Worm (Caenorhabditis elegans) whole organism, young adult: Measurements from ENCODE around the gene K12H6.2.

Source experiments
- B0336.3 ChIP-seq: fragments of 200-800 bp; sonication (Bioruptor generic); IDR thresholded peaks from 2 replicates; pipeline ENCODE4 v1.3.6; 2022; ENCODE audit warnings: missing genetic modification characterization, missing compliant biosample characterization
- D2030.7 ChIP-seq: fragments of 200-800 bp; sonication (Bioruptor generic); IDR thresholded peaks from 2 replicates; pipeline ENCODE4 v1.3.6; 2022; ENCODE audit warnings: missing genetic modification reagents, missing genetic modification characterization, missing compliant biosample characterization
- F37B4.10 ChIP-seq: fragments of 200-800 bp; sonication (Bioruptor generic); IDR thresholded peaks from 2 replicates; pipeline ENCODE4 v1.3.6; 2022; ENCODE audit warnings: missing genetic modification characterization, missing compliant biosample characterization
- F49E8.2 ChIP-seq: sonication (generic microtip); optimal IDR thresholded peaks from 3 replicates; lab custom pipeline; 2017; ENCODE audit warnings: missing genetic modification characterization, mild to moderate bottlenecking, missing compliant biosample characterization, antibody characterized with exemption, moderate library complexity; ENCODE audit not compliant: insufficient read depth
- F52B5.7 ChIP-seq: sonication (generic microtip); optimal IDR thresholded peaks from 2 replicates; lab custom pipeline; 2016; ENCODE audit warnings: mild to moderate bottlenecking, missing genetic modification characterization, missing compliant biosample characterization
- K12H6.12 ChIP-seq: fragments of 200-800 bp; sonication (Bioruptor generic); optimal IDR thresholded peaks from 2 replicates; lab custom pipeline; 2018; ENCODE audit warnings: mild to moderate bottlenecking, missing genetic modification characterization, missing compliant biosample characterization
- Y53F4B.3 ChIP-seq: fragments of 200-800 bp; sonication (Bioruptor generic); IDR thresholded peaks from 2 replicates; pipeline ENCODE4 v1.3.6; 2022; ENCODE audit warnings: missing genetic modification reagents, missing genetic modification characterization, missing compliant biosample characterization
- Y53G8AR.9 ChIP-seq: fragments of 200-800 bp; sonication (Bioruptor generic); conservative IDR thresholded peaks from 2 replicates; pipeline ENCODE4 v1.3.6; 2022; ENCODE audit warnings: missing genetic modification reagents, missing genetic modification characterization, missing compliant biosample characterization
- Y67H2A.10 ChIP-seq: fragments of 200-800 bp; sonication (Bioruptor generic); conservative IDR thresholded peaks from 2 replicates; pipeline ENCODE4 v1.3.6; 2022; ENCODE audit warnings: missing genetic modification reagents, missing genetic modification characterization, missing compliant biosample characterization
- Y79H2A.3 ChIP-seq: fragments of 200-800 bp; sonication (Bioruptor generic); conservative IDR thresholded peaks from 2 replicates; pipeline ENCODE4 v1.3.6; 2022; ENCODE audit warnings: missing genetic modification reagents, missing genetic modification characterization, missing compliant biosample characterization
- ZK185.1 ChIP-seq: sonication (generic microtip); optimal IDR thresholded peaks from 2 replicates; lab custom pipeline; 2016; ENCODE audit warnings: mild to moderate bottlenecking, missing genetic modification characterization, missing compliant biosample characterization; ENCODE audit not compliant: poor library complexity, severe bottlenecking
- akir-1 ChIP-seq: fragments of 200-800 bp; sonication (Bioruptor generic); optimal IDR thresholded peaks from 2 replicates; lab custom pipeline; 2018; ENCODE audit warnings: mild to moderate bottlenecking, missing genetic modification characterization, moderate library complexity, missing compliant biosample characterization
- ama-1 ChIP-seq, 3 experiments: fragments of 150-350 bp in 1 of 3; sonication (generic microtip) in 2 of 3; optimal IDR thresholded peaks; 2 replicates each; lab custom pipeline; 2014 to 2018; ENCODE audit warnings: missing biosample characterization in 2 of 3, missing genetic modification characterization in 2 of 3, missing genetic modification reagents in 2 of 3
- atf-7 ChIP-seq: sonication (generic microtip); optimal IDR thresholded peaks from 2 replicates; lab custom pipeline; 2017; ENCODE audit warnings: mild to moderate bottlenecking, missing genetic modification characterization, missing compliant biosample characterization
- attf-3 ChIP-seq: fragments of 200-800 bp; sonication (Bioruptor generic); conservative IDR thresholded peaks from 2 replicates; pipeline ENCODE4 v1.3.6; 2022; ENCODE audit warnings: missing genetic modification reagents, missing genetic modification characterization, missing compliant biosample characterization
- bed-2 ChIP-seq: fragments of 200-800 bp; sonication (Bioruptor generic); IDR thresholded peaks from 2 replicates; pipeline ENCODE4 v1.3.6; 2022; ENCODE audit warnings: missing genetic modification reagents, missing genetic modification characterization, missing compliant biosample characterization
- ceh-79 ChIP-seq: sonication (generic microtip); optimal IDR thresholded peaks from 2 replicates; lab custom pipeline; 2017; ENCODE audit warnings: mild to moderate bottlenecking, missing genetic modification characterization, missing compliant biosample characterization
- chd-7 ChIP-seq: sonication (generic microtip); optimal IDR thresholded peaks from 2 replicates; lab custom pipeline; 2016; ENCODE audit warnings: mild to moderate bottlenecking, missing genetic modification characterization, moderate library complexity, missing compliant biosample characterization
- die-1 ChIP-seq: sonication (generic microtip); optimal IDR thresholded peaks from 2 replicates; lab custom pipeline; 2016; ENCODE audit warnings: missing genotype, mild to moderate bottlenecking, missing genetic modification characterization, missing compliant biosample characterization
- dox-1 ChIP-seq: fragments of 200-800 bp; sonication (Bioruptor generic); IDR thresholded peaks from 2 replicates; pipeline ENCODE4 v1.3.6; 2022; ENCODE audit warnings: missing genetic modification reagents, missing genetic modification characterization, missing compliant biosample characterization
- efl-1 ChIP-seq: fragments of 150-350 bp; optimal IDR thresholded peaks from 2 replicates; lab custom pipeline; 2014; ENCODE audit warnings: missing biosample characterization, missing genetic modification reagents, missing genetic modification characterization
- egl-18 ChIP-seq: fragments of 200-800 bp; sonication (Bioruptor generic); IDR thresholded peaks from 2 replicates; pipeline ENCODE4 v1.3.6; 2022; ENCODE audit warnings: missing genetic modification reagents, missing genetic modification characterization, missing compliant biosample characterization
- ets-4 ChIP-seq: fragments of 200-800 bp; sonication (Bioruptor generic); optimal IDR thresholded peaks from 2 replicates; lab custom pipeline; 2018; ENCODE audit warnings: mild to moderate bottlenecking, missing genetic modification characterization, missing compliant biosample characterization
- him-1 ChIP-seq: sonication (generic microtip); optimal IDR thresholded peaks from 2 replicates; lab custom pipeline; 2016; ENCODE audit warnings: missing genotype, missing genetic modification reagents, missing genetic modification characterization, missing compliant biosample characterization
- hlh-12 ChIP-seq: sonication (generic microtip); optimal IDR thresholded peaks from 2 replicates; lab custom pipeline; 2016; ENCODE audit warnings: missing genetic modification characterization, missing compliant biosample characterization
- hmg-20 ChIP-seq: fragments of 200-800 bp; sonication (Bioruptor generic); IDR thresholded peaks from 2 replicates; pipeline ENCODE4 v1.3.6; 2022; ENCODE audit warnings: missing genetic modification reagents, missing genetic modification characterization, missing compliant biosample characterization
- lin-26 ChIP-seq: fragments of 200-800 bp; sonication (Bioruptor generic); IDR thresholded peaks from 2 replicates; pipeline ENCODE4 v1.3.6; 2022; ENCODE audit warnings: missing genetic modification reagents, missing genetic modification characterization, missing compliant biosample characterization
- lin-40 ChIP-seq: sonication (generic microtip); optimal IDR thresholded peaks from 2 replicates; lab custom pipeline; 2016; ENCODE audit warnings: missing genetic modification characterization, mild to moderate bottlenecking, missing compliant biosample characterization, missing genotype, missing genetic modification reagents
- lin-54 ChIP-seq: fragments of 200-800 bp; sonication (Bioruptor generic); optimal IDR thresholded peaks from 2 replicates; lab custom pipeline; 2018; ENCODE audit warnings: mild to moderate bottlenecking, missing genetic modification characterization, missing compliant biosample characterization
- lsy-27 ChIP-seq: sonication (generic microtip); optimal IDR thresholded peaks from 2 replicates; lab custom pipeline; 2017; ENCODE audit warnings: missing genetic modification characterization, mild to moderate bottlenecking, missing compliant biosample characterization, antibody characterized with exemption, missing genotype, borderline replicate concordance; ENCODE audit not compliant: insufficient read depth
- madf-3 ChIP-seq: fragments of 200-800 bp; sonication (Bioruptor generic); IDR thresholded peaks from 2 replicates; pipeline ENCODE4 v1.3.6; 2022; ENCODE audit warnings: missing genetic modification reagents, missing genetic modification characterization, missing compliant biosample characterization
- madf-6 ChIP-seq: fragments of 200-800 bp; sonication (Bioruptor generic); IDR thresholded peaks from 2 replicates; pipeline ENCODE4 v1.3.6; 2022; ENCODE audit warnings: missing genetic modification reagents, missing genetic modification characterization, missing compliant biosample characterization
- nfyb-1 ChIP-seq: fragments of 200-800 bp; sonication (Bioruptor generic); IDR thresholded peaks from 2 replicates; pipeline ENCODE4 v1.3.6; 2022; ENCODE audit warnings: missing genetic modification reagents, missing genetic modification characterization, missing compliant biosample characterization
- nhr-90 ChIP-seq: sonication (generic microtip); optimal IDR thresholded peaks from 2 replicates; lab custom pipeline; 2016; ENCODE audit warnings: missing genotype, mild to moderate bottlenecking, missing genetic modification characterization, missing compliant biosample characterization
- repo-1 ChIP-seq: sonication (generic microtip); optimal IDR thresholded peaks from 2 replicates; lab custom pipeline; 2017; ENCODE audit warnings: mild to moderate bottlenecking, missing genetic modification characterization, missing compliant biosample characterization
- rpc-1 ChIP-seq, 2 experiments: fragments of 150-350 bp in 1 of 2; sonication (generic microtip) in 1 of 2; optimal IDR thresholded peaks; 2 replicates each; lab custom pipeline; 2014 to 2018; ENCODE audit warnings: missing biosample characterization in 1 of 2, missing genetic modification characterization in 1 of 2, missing genetic modification reagents in 1 of 2, missing genotype in 1 of 2
- snpc-1.3 ChIP-seq: sonication (generic microtip); optimal IDR thresholded peaks from 2 replicates; lab custom pipeline; 2017; ENCODE audit warnings: missing genetic modification characterization, mild to moderate bottlenecking, missing compliant biosample characterization, antibody characterized with exemption, moderate library complexity, missing genotype, missing genetic modification reagents; ENCODE audit not compliant: insufficient read depth
- snpc-3.4 ChIP-seq: sonication (generic microtip); optimal IDR thresholded peaks from 2 replicates; lab custom pipeline; 2017; ENCODE audit warnings: missing genetic modification characterization, mild to moderate bottlenecking, missing compliant biosample characterization, antibody characterized with exemption, moderate library complexity, missing genotype, missing genetic modification reagents
- snpc-4 ChIP-seq, 5 experiments: fragments of 150-350 bp in 1 of 5; sonication (generic microtip) in 4 of 5; optimal IDR thresholded peaks; 2 replicates each; lab custom pipeline; 2014 to 2018; ENCODE audit warnings: missing genetic modification characterization in 5 of 5, missing biosample characterization in 3 of 5, antibody characterized with exemption in 2 of 5, mild to moderate bottlenecking in 2 of 5, missing compliant biosample characterization in 2 of 5, missing genotype in 2 of 5, moderate library complexity in 2 of 5, missing genetic modification reagents in 1 of 5
- tlf-1 ChIP-seq: fragments of 200-800 bp; sonication (Bioruptor generic); optimal IDR thresholded peaks from 2 replicates; lab custom pipeline; 2018; ENCODE audit warnings: mild to moderate bottlenecking, missing genetic modification characterization, missing compliant biosample characterization
- unc-130 ChIP-seq: sonication (generic microtip); optimal IDR thresholded peaks from 2 replicates; lab custom pipeline; 2016; ENCODE audit warnings: missing genetic modification reagents, missing genetic modification characterization, missing compliant biosample characterization
- unc-62 ChIP-seq: fragments of 150-350 bp; optimal IDR thresholded peaks from 2 replicates; lab custom pipeline; 2014; ENCODE audit warnings: missing biosample characterization, missing genetic modification reagents, missing genetic modification characterization
- ztf-18 ChIP-seq: sonication (generic microtip); optimal IDR thresholded peaks from 2 replicates; lab custom pipeline; 2016; ENCODE audit warnings: missing genotype, mild to moderate bottlenecking, missing genetic modification characterization, missing compliant biosample characterization
- ztf-25 ChIP-seq: fragments of 200-800 bp; sonication (Bioruptor generic); IDR thresholded peaks from 2 replicates; pipeline ENCODE4 v1.3.6; 2022; ENCODE audit warnings: missing genetic modification reagents, missing genetic modification characterization, missing compliant biosample characterization
- ztf-26 ChIP-seq: sonication (generic microtip); optimal IDR thresholded peaks from 2 replicates; lab custom pipeline; 2017; ENCODE audit warnings: missing genetic modification characterization, missing compliant biosample characterization
- ztf-3 ChIP-seq: fragments of 200-800 bp; sonication (Bioruptor generic); optimal IDR thresholded peaks from 2 replicates; lab custom pipeline; 2018; ENCODE audit warnings: mild to moderate bottlenecking, missing genetic modification characterization, missing compliant biosample characterization

Gene K12H6.2

DNA sequence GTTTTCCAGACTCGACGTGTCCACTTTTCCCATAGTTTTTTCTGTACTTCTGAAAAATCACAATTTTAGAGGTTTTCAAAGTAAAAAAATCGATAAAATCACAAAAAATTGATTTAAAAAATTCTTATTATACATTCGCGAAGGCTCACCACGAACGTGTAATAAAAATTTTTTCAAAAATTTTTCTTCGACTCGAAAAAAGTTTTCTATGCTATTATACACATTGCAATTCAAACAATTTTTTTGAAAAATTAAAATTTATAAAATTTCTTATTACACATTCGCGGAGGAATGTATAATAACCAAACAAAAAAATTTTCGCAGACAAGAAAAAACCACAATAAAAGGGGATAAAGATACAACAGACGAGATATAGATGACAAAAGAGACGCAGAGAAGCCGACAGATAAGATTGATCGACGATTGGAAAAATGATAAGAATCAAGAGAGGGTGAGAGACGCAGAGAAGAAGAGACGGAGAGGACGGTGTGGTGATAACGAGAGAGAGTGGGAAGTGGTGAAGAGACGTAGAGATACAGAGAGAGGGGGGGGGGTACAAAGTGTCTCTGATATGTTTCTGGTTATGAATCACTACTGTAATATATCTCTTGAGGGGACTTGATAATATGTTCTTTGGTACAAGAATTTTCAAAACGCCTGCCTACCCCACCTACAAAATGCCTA lies 14.7 kb downstream of the K12H6.2 start, which contains the start of gene nhr-119 (continued):
- TF ChIP-seq ztf-3 (GFP tag; lab: Kevin White, UChicago) = no peak
- no peak for TF ChIP-seq ama-1 (optimal IDR thresholded peaks at IDR 0.05; lab: Kevin White, UChicago)
- no peak for TF ChIP-seq ama-1 (GFP tag; optimal IDR thresholded peaks at IDR 0.05; lab: Kevin White, UChicago)
- peak; percentile 75 for TF ChIP-seq lin-40 (tag; lab: Kevin White, UChicago)
- TF ChIP-seq attf-3 = no peak
- TF ChIP-seq dox-1 = peak; percentile 48; the same call in 1 of the 2 replicates
- peak; percentile 23 for TF ChIP-seq atf-7 (tag; lab: Kevin White, UChicago)
- TF ChIP-seq hmg-20 (GFP tag; lab: Robert Waterston, UW) = no peak
- no peak for TF ChIP-seq ceh-79 (tag; lab: Kevin White, UChicago)
- no peak for TF ChIP-seq ztf-25 (GFP tag; lab: Robert Waterston, UW)
- no peak for TF ChIP-seq repo-1 (tag; lab: Kevin White, UChicago)
- TF ChIP-seq ZK185.1 (tag; lab: Kevin White, UChicago) = no peak
- TF ChIP-seq die-1 (tag; lab: Kevin White, UChicago) = no peak
- no peak for TF ChIP-seq ztf-18 (tag; lab: Kevin White, UChicago)
- no peak for TF ChIP-seq snpc-4 (GFP tag; optimal IDR thresholded peaks at IDR 0.05; lab: Kevin White, UChicago)
- no peak for TF ChIP-seq snpc-4 (tag; optimal IDR thresholded peaks at IDR 0.05; lab: Kevin White, UChicago)
- TF ChIP-seq rpc-1 (optimal IDR thresholded peaks at IDR 0.05; lab: Kevin White, UChicago) = no peak
- TF ChIP-seq rpc-1 (tag; optimal IDR thresholded peaks at IDR 0.05; lab: Kevin White, UChicago) = no peak
- TF ChIP-seq Y67H2A.10 = no peak
- no peak for TF ChIP-seq tlf-1 (GFP tag; lab: Kevin White, UChicago)
- TF ChIP-seq F49E8.2 (tag; lab: Kevin White, UChicago) = no peak
- TF ChIP-seq madf-3 (GFP tag; lab: Robert Waterston, UW) = no peak
- no peak for TF ChIP-seq nhr-90 (tag; lab: Kevin White, UChicago)
- TF ChIP-seq madf-6 (GFP tag; lab: Robert Waterston, UW) = no peak
- no peak for TF ChIP-seq B0336.3 (GFP tag; lab: Robert Waterston, UW)
- no peak for TF ChIP-seq lin-26
- no peak for TF ChIP-seq Y79H2A.3 (GFP tag; lab: Robert Waterston, UW)
- TF ChIP-seq efl-1 = no peak
- TF ChIP-seq F37B4.10 = no peak
- TF ChIP-seq unc-130 (GFP tag; lab: Kevin White, UChicago) = no peak
- peak; percentile 61 for TF ChIP-seq ztf-26 (tag; lab: Kevin White, UChicago)
- TF ChIP-seq lin-54 = no peak
- no peak for TF ChIP-seq bed-2
- no peak for TF ChIP-seq D2030.7
- no peak for TF ChIP-seq lsy-27 (tag; lab: Kevin White, UChicago)
- TF ChIP-seq unc-62 (GFP tag; lab: Kevin White, UChicago) = no peak
- no peak for TF ChIP-seq Y53F4B.3 (GFP tag; lab: Robert Waterston, UW)
- 0 out of 2 replicates have a peak, but pooled peaks have one; percentile 24 for TF ChIP-seq nfyb-1 (GFP tag; lab: Robert Waterston, UW)
- no peak for TF ChIP-seq egl-18 (GFP tag; lab: Robert Waterston, UW)
- no peak for TF ChIP-seq snpc-1.3 (tag; lab: Kevin White, UChicago)
- TF ChIP-seq chd-7 (tag; lab: Kevin White, UChicago) = peak; percentile 5
- TF ChIP-seq ets-4 (GFP tag; lab: Kevin White, UChicago) = no peak
- no peak for TF ChIP-seq Y53G8AR.9 (GFP tag; lab: Robert Waterston, UW)
- TF ChIP-seq F52B5.7 (tag; lab: Kevin White, UChicago) = no peak
- no peak for TF ChIP-seq K12H6.12 (tag; lab: Kevin White, UChicago)
- TF ChIP-seq snpc-3.4 (tag; lab: Kevin White, UChicago) = no peak
- no peak for TF ChIP-seq him-1
- TF ChIP-seq akir-1 (GFP tag; lab: Kevin White, UChicago) = no peak
- no peak for TF ChIP-seq hlh-12 (tag; lab: Kevin White, UChicago)
